Worm (Caenorhabditis elegans): Measurements from ENCODE around the gene phf-31.

ce11 chrX:10674199-10674598, 7.6 kb upstream of the phf-31 start, which contains the start of gene F13E6.2:
- TF ChIP-seq ztf-18 (tag; optimal IDR thresholded peaks at IDR 0.05): no peak
- TF ChIP-seq efl-1 (GFP tag; optimal IDR thresholded peaks at IDR 0.05): no peak
- no peak for TF ChIP-seq dpff-1 (tag; optimal IDR thresholded peaks at IDR 0.05)
- no peak for TF ChIP-seq Y79H2A.3 (GFP tag; conservative IDR thresholded peaks at IDR 0.05)
- TF ChIP-seq Y95B8A.8 (GFP tag; IDR thresholded peaks at IDR 0.05): no peak
- no peak for TF ChIP-seq ceh-58 (GFP tag; IDR thresholded peaks at IDR 0.05)
- no peak for TF ChIP-seq F52B5.7 (tag; optimal IDR thresholded peaks at IDR 0.05)
- no peak for TF ChIP-seq T26A5.8 (tag; optimal IDR thresholded peaks at IDR 0.05)
- TF ChIP-seq zfh-2 (GFP tag; conservative IDR thresholded peaks at IDR 0.05): no peak
- no peak for TF ChIP-seq C17E4.6 (GFP tag; IDR thresholded peaks at IDR 0.05)
- no peak for TF ChIP-seq madf-10 (tag; optimal IDR thresholded peaks at IDR 0.05)
- no peak for TF ChIP-seq hsf-1 (GFP tag; IDR thresholded peaks at IDR 0.05)

Data from whole organism, young adult.